Worm (Caenorhabditis elegans) whole organism, L1 larva: ENCODE data around the gene F28H7.3.

Experiments
- C04F5.9 ChIP-seq: sonication (generic microtip); optimal IDR thresholded peaks from 2 replicates; lab custom pipeline; 2016; ENCODE audit warnings: missing genetic modification characterization, missing compliant biosample characterization
- C16A3.4 ChIP-seq: fragments of 150-350 bp; optimal IDR thresholded peaks from 2 replicates; lab custom pipeline; 2014; ENCODE audit warnings: missing biosample characterization, missing genetic modification characterization
- F16B12.6 ChIP-seq: fragments of 150-350 bp; optimal IDR thresholded peaks from 2 replicates; lab custom pipeline; 2014; ENCODE audit warnings: missing biosample characterization, missing genetic modification characterization
- Y116A8C.19 ChIP-seq: sonication (generic microtip); optimal IDR thresholded peaks from 2 replicates; lab custom pipeline; 2016; ENCODE audit warnings: missing compliant biosample characterization, missing genetic modification characterization, borderline replicate concordance
- blmp-1 ChIP-seq: fragments of 150-350 bp; optimal IDR thresholded peaks from 2 replicates; lab custom pipeline; 2014; ENCODE audit warnings: missing biosample characterization, missing genetic modification characterization
- ceh-63 ChIP-seq: fragments of 200-800 bp; sonication (Bioruptor generic); optimal IDR thresholded peaks from 2 replicates; lab custom pipeline; 2018; ENCODE audit warnings: mild to moderate bottlenecking, missing genetic modification characterization, missing compliant biosample characterization
- ceh-82 ChIP-seq, 3 experiments: fragments of 150-350 bp in 1 of 3; sonication (generic microtip) in 2 of 3; optimal IDR thresholded peaks; 2 replicates each; lab custom pipeline; 2014 to 2017; ENCODE audit warnings: missing biosample characterization in 3 of 3, missing genetic modification characterization in 3 of 3
- ces-1 ChIP-seq: fragments of 150-350 bp; optimal IDR thresholded peaks from 2 replicates; lab custom pipeline; 2014; ENCODE audit warnings: missing biosample characterization, missing genetic modification reagents, missing genetic modification characterization
- efl-1 ChIP-seq, 4 experiments: fragments of 150-350 bp; optimal IDR thresholded peaks in 3 of 4; peaks in 1 of 4; 1 replicate in 1 of 4; 2 replicates in 3 of 4; lab custom pipeline; 2014; ENCODE audit warnings: missing biosample characterization in 2 of 4, missing genetic modification characterization in 2 of 4, missing genetic modification reagents in 2 of 4
- egl-13 ChIP-seq: sonication (generic microtip); optimal IDR thresholded peaks from 2 replicates; lab custom pipeline; 2016; ENCODE audit warnings: missing genotype, missing genetic modification reagents, missing genetic modification characterization, missing compliant biosample characterization
- fkh-10 ChIP-seq: sonication (generic microtip); optimal IDR thresholded peaks from 2 replicates; lab custom pipeline; 2017; ENCODE audit warnings: missing biosample characterization, missing genetic modification reagents, missing genetic modification characterization
- fkh-4 ChIP-seq: sonication (generic microtip); optimal IDR thresholded peaks from 2 replicates; lab custom pipeline; 2016; ENCODE audit warnings: missing compliant biosample characterization, missing genetic modification characterization, borderline replicate concordance
- grh-1 ChIP-seq: fragments of 200-800 bp; sonication (Bioruptor generic); IDR thresholded peaks from 2 replicates; pipeline ENCODE4 v1.3.6; 2022; ENCODE audit warnings: missing genetic modification reagents, missing genetic modification characterization, missing compliant biosample characterization
- hlh-4 ChIP-seq: sonication (generic microtip); optimal IDR thresholded peaks from 2 replicates; lab custom pipeline; 2016; ENCODE audit warnings: mild to moderate bottlenecking, missing genetic modification characterization, missing compliant biosample characterization
- irx-1 ChIP-seq: sonication (generic microtip); optimal IDR thresholded peaks from 2 replicates; lab custom pipeline; 2016; ENCODE audit warnings: missing genetic modification characterization, missing compliant biosample characterization
- jun-1 ChIP-seq: fragments of 150-350 bp; optimal IDR thresholded peaks from 2 replicates; lab custom pipeline; 2014; ENCODE audit warnings: missing biosample characterization, missing genetic modification reagents, missing genetic modification characterization
- lin-13 ChIP-seq: fragments of 150-350 bp; optimal IDR thresholded peaks from 2 replicates; lab custom pipeline; 2014; ENCODE audit warnings: missing biosample characterization, missing genetic modification reagents, missing genetic modification characterization
- lin-14 ChIP-seq: fragments of 200-800 bp; sonication (Bioruptor generic); optimal IDR thresholded peaks from 2 replicates; lab custom pipeline; 2018; ENCODE audit warnings: mild to moderate bottlenecking, missing genetic modification characterization, moderate library complexity, missing compliant biosample characterization
- lin-35 ChIP-seq, 2 experiments: fragments of 150-350 bp; optimal IDR thresholded peaks; 2 replicates each; lab custom pipeline; 2014; ENCODE audit warnings: missing biosample characterization in 2 of 2, missing genetic modification characterization in 2 of 2, missing genetic modification reagents in 2 of 2
- lin-39 ChIP-seq: fragments of 150-350 bp; optimal IDR thresholded peaks from 2 replicates; lab custom pipeline; 2014; ENCODE audit warnings: missing biosample characterization, missing genetic modification reagents, missing genetic modification characterization
- lsy-2 ChIP-seq, 2 experiments: fragments of 150-350 bp; optimal IDR thresholded peaks; 2 replicates each; lab custom pipeline; 2014; ENCODE audit warnings: missing biosample characterization in 2 of 2, missing genetic modification characterization in 2 of 2
- mdl-1 ChIP-seq, 2 experiments: fragments of 150-350 bp; optimal IDR thresholded peaks; 2 replicates each; lab custom pipeline; 2014 to 2017; ENCODE audit warnings: missing biosample characterization in 2 of 2, missing genetic modification characterization in 2 of 2, inconsistent platforms in 1 of 2
- nhr-11 ChIP-seq: fragments of 150-350 bp; optimal IDR thresholded peaks from 2 replicates; lab custom pipeline; 2014; ENCODE audit warnings: missing biosample characterization, missing genetic modification characterization
- nhr-12 ChIP-seq: sonication (generic microtip); optimal IDR thresholded peaks from 2 replicates; lab custom pipeline; 2017; ENCODE audit warnings: missing biosample characterization, missing genetic modification characterization
- nhr-19 ChIP-seq: fragments of 200-800 bp; sonication (Bioruptor generic); conservative IDR thresholded peaks from 2 replicates; pipeline ENCODE4 v1.3.6; 2022; ENCODE audit warnings: missing genetic modification characterization, missing compliant biosample characterization
- nhr-20 ChIP-seq: sonication (generic microtip); optimal IDR thresholded peaks from 2 replicates; lab custom pipeline; 2016; ENCODE audit warnings: mild to moderate bottlenecking, missing genetic modification characterization, missing compliant biosample characterization
- nhr-28 ChIP-seq: fragments of 150-350 bp; optimal IDR thresholded peaks from 2 replicates; lab custom pipeline; 2014; ENCODE audit warnings: missing biosample characterization, missing genetic modification characterization
- nhr-71 ChIP-seq: sonication (generic microtip); optimal IDR thresholded peaks from 2 replicates; lab custom pipeline; 2016; ENCODE audit warnings: mild to moderate bottlenecking, missing genetic modification characterization, moderate library complexity, missing compliant biosample characterization
- nhr-77 ChIP-seq: fragments of 150-350 bp; optimal IDR thresholded peaks from 2 replicates; lab custom pipeline; 2014; ENCODE audit warnings: missing biosample characterization, missing genetic modification characterization
- nhr-84 ChIP-seq: sonication (generic microtip); optimal IDR thresholded peaks from 2 replicates; lab custom pipeline; 2017; ENCODE audit warnings: missing biosample characterization, missing genetic modification characterization
- nhr-85 ChIP-seq: sonication (generic microtip); peaks from one replicate; lab custom pipeline; 2016; ENCODE audit warnings: missing genetic modification characterization, inconsistent platforms, missing compliant biosample characterization
- nhr-90 ChIP-seq: sonication (generic microtip); optimal IDR thresholded peaks from 2 replicates; lab custom pipeline; 2016; ENCODE audit warnings: mild to moderate bottlenecking, missing genetic modification characterization, missing compliant biosample characterization; ENCODE audit not compliant: poor library complexity
- pag-3 ChIP-seq: sonication (generic microtip); optimal IDR thresholded peaks from 2 replicates; lab custom pipeline; 2017; ENCODE audit warnings: missing genetic modification characterization, mild to moderate bottlenecking, missing compliant biosample characterization, antibody characterized with exemption, borderline replicate concordance; ENCODE audit not compliant: insufficient read depth
- skn-1 ChIP-seq: fragments of 150-350 bp; optimal IDR thresholded peaks from 2 replicates; lab custom pipeline; 2014; ENCODE audit warnings: missing biosample characterization, missing genetic modification characterization
- sptf-1 ChIP-seq: fragments of 150-350 bp; optimal IDR thresholded peaks from 2 replicates; lab custom pipeline; 2014; ENCODE audit warnings: missing biosample characterization, missing genetic modification characterization
- swsn-7 ChIP-seq: sonication (generic microtip); optimal IDR thresholded peaks from 2 replicates; lab custom pipeline; 2016; ENCODE audit warnings: missing genetic modification characterization, missing compliant biosample characterization
- tbx-2 ChIP-seq: sonication (generic microtip); optimal IDR thresholded peaks from 2 replicates; lab custom pipeline; 2016; ENCODE audit warnings: missing genetic modification characterization, missing compliant biosample characterization
- tlp-1 ChIP-seq: fragments of 150-350 bp; optimal IDR thresholded peaks from 2 replicates; lab custom pipeline; 2014; ENCODE audit warnings: missing biosample characterization, missing genetic modification characterization
- unc-30 ChIP-seq: sonication (generic microtip); optimal IDR thresholded peaks from 2 replicates; lab custom pipeline; 2017; ENCODE audit warnings: missing biosample characterization, missing genetic modification characterization
- unc-62 ChIP-seq: fragments of 150-350 bp; optimal IDR thresholded peaks from 2 replicates; lab custom pipeline; 2014; ENCODE audit warnings: missing biosample characterization, missing genetic modification reagents, missing genetic modification characterization
- unc-86 ChIP-seq: sonication (generic microtip); optimal IDR thresholded peaks from 2 replicates; lab custom pipeline; 2016; ENCODE audit warnings: missing genetic modification characterization, missing compliant biosample characterization
- unc-98 ChIP-seq: fragments of 200-800 bp; sonication (Bioruptor generic); IDR thresholded peaks from 2 replicates; pipeline ENCODE4 v1.3.6; 2022; ENCODE audit warnings: missing genetic modification characterization, missing compliant biosample characterization
- xbp-1 ChIP-seq: sonication (generic microtip); optimal IDR thresholded peaks from 2 replicates; lab custom pipeline; 2016; ENCODE audit warnings: missing genetic modification characterization, missing compliant biosample characterization
- zag-1 ChIP-seq: fragments of 150-350 bp; optimal IDR thresholded peaks from 2 replicates; lab custom pipeline; 2014; ENCODE audit warnings: missing biosample characterization, missing genetic modification characterization
- zip-4 ChIP-seq: fragments of 200-800 bp; sonication (Bioruptor generic); optimal IDR thresholded peaks from 2 replicates; lab custom pipeline; 2018; ENCODE audit warnings: mild to moderate bottlenecking, missing genetic modification characterization, moderate library complexity, missing compliant biosample characterization

Gene F28H7.3

DNA sequence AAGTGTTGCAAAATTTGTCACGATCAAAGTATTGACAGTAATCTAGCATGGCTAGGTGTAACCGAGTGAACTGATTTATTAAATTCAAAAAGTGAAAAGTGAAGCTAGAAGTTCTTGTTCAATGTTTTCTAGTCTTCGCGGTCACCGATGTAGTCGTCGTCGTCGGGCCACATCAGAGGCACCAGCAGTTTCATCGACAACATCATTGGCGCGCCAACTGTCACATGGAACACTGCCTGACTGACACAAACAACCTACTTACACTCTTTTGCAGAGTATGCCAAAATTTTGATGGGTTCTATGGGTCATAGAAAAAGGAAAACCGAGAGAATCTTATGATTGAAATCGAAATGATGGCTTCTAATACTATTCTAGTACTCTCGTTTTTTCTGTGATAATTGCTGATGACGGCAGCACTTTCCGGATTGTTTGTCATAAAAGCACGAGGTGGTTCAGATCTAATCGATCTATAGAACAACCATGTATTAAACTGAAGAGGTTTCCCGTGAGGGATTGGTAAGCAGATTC, 25.1 kb downstream of the F28H7.3 start (continued):
- TF ChIP-seq C16A3.4 (no peak), nhr-28 (tag; lab: Kevin White, UChicago) (no peak), zag-1 (no peak), grh-1 (GFP tag; lab: Robert Waterston, UW) (no peak), nhr-12 (tag; lab: Kevin White, UChicago) (no peak), lin-35 (GFP tag; optimal IDR thresholded peaks at IDR 0.05; lab: Kevin White, UChicago) (peak in 1 of 2 experiments; percentile 31), nhr-19 (GFP tag; lab: Robert Waterston, UW) (no peak), nhr-11 (no peak), swsn-7 (tag; lab: Kevin White, UChicago) (no peak), unc-98 (GFP tag; lab: Robert Waterston, UW) (no peak), nhr-84 (no peak), ceh-63 (GFP tag; lab: Kevin White, UChicago) (no peak), egl-13 (tag; lab: Kevin White, UChicago) (no peak), hlh-4 (no peak), lin-14 (GFP tag; lab: Kevin White, UChicago) (peak; percentile 10), lin-39 (tag; lab: Kevin White, UChicago) (no peak)

DNA sequence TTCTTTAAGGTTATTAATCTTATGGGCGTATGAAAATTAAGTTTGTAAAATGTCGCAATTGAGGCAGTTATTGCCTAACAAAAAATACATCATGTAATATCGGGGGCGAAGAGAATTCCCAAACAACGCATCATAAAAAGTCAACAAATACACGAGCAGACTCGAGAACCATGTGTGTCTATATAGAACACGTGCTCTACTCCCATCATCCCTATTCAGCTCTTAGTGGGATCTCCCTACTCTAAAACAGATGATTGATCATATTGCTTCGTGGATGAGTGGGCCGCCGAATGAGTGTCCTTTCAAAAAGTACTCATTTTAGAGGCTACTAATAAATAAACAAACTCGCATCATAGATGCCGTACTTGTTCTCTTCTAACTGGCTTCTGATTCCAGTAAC, 26.1 kb downstream of the F28H7.3 start:
- TF ChIP-seq nhr-71 (tag; lab: Kevin White, UChicago) (peak; percentile 12), C04F5.9 (tag; lab: Kevin White, UChicago) (no peak), tbx-2 (tag; lab: Kevin White, UChicago) (peak; percentile 44), unc-86 (tag; lab: Kevin White, UChicago) (peak; percentile 17), lin-14 (GFP tag; lab: Kevin White, UChicago) (peak; percentile 25), unc-30 (tag; lab: Kevin White, UChicago) (no peak), zip-4 (GFP tag; lab: Kevin White, UChicago) (no peak)

DNA sequence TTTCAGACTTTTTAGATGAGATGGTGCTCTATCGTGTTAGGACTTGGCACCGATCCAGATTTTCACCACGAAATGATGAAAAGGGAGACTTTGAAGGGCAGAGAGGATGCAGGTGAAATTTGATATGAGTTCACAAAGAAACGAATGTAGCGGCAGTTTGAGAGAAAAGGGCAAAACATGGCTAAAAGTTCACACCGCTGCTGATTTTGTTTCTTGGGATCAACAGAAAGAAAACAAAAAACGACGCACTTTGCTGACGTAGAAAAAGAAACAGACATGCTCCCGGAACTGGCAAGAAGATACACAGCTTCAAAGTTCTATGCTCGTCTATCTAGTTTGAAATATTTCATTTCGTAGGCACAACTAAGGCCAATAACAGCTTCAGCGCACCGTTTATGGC, 27.0 kb downstream of the F28H7.3 start:
- TF ChIP-seq nhr-19 (GFP tag; lab: Robert Waterston, UW), result no peak
- no peak for TF ChIP-seq lin-13 (GFP tag; lab: Kevin White, UChicago)
- peak; percentile 22 for TF ChIP-seq nhr-71 (tag; lab: Kevin White, UChicago)
- TF ChIP-seq grh-1 (GFP tag; lab: Robert Waterston, UW), result no peak
- no peak for TF ChIP-seq xbp-1 (tag; lab: Kevin White, UChicago)
- no peak for TF ChIP-seq unc-30 (tag; lab: Kevin White, UChicago)
- TF ChIP-seq nhr-20 (tag; lab: Kevin White, UChicago), result no peak
- no peak for TF ChIP-seq nhr-28 (tag; lab: Kevin White, UChicago)
- no peak for TF ChIP-seq Y116A8C.19 (tag; lab: Kevin White, UChicago)
- TF ChIP-seq irx-1 (tag; lab: Kevin White, UChicago), result no peak
- TF ChIP-seq fkh-10 (GFP tag; lab: Kevin White, UChicago), result no peak
- TF ChIP-seq tlp-1, result no peak
- no peak for TF ChIP-seq unc-98 (GFP tag; lab: Robert Waterston, UW)
- TF ChIP-seq nhr-11, result no peak
- no peak for TF ChIP-seq pag-3 (tag; lab: Kevin White, UChicago)
- TF ChIP-seq ceh-82 (tag; optimal IDR thresholded peaks at IDR 0.05; lab: Kevin White, UChicago), result no peak
- TF ChIP-seq nhr-77 (tag; lab: Kevin White, UChicago), result no peak
- TF ChIP-seq efl-1 (optimal IDR thresholded peaks at IDR 0.05; lab: Kevin White, UChicago), result no peak
- peak in 1 of 2 experiments; percentile 49 for TF ChIP-seq efl-1 (GFP tag; optimal IDR thresholded peaks at IDR 0.05 in 1 of 2; lab: Kevin White, UChicago)
- TF ChIP-seq F16B12.6 (tag; lab: Kevin White, UChicago), result no peak
- TF ChIP-seq nhr-90 (tag; lab: Kevin White, UChicago), result no peak
- TF ChIP-seq hlh-4, result peak; percentile 36

DNA sequence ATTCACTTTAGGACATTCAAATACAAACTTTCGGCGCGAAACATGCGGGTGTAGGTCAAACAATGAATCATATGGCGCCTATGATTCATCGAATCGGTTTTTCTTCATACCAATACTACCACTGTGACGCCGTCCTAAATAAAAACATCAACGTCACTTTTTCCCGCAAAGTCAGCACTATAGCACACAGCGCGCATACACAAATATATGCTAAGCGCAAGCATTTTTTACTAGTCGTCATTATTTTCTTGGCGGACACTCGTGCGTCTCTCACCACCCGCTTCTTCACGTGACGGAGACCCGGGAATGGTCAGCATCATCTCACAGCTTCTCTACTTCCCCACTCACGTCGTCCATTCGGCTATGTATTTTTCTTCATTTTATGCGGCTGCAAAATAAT, 27.4 kb downstream of the F28H7.3 start:
- peak; percentile 48 for TF ChIP-seq jun-1 (tag; lab: Kevin White, UChicago)
- peak; percentile 46 for TF ChIP-seq blmp-1 (tag; lab: Kevin White, UChicago)
- TF ChIP-seq nhr-71 (tag; lab: Kevin White, UChicago), result peak; percentile 57
- no peak for TF ChIP-seq nhr-20 (tag; lab: Kevin White, UChicago)
- TF ChIP-seq skn-1 (tag; lab: Kevin White, UChicago), result peak; percentile 51
- no peak for TF ChIP-seq unc-62 (GFP tag; lab: Kevin White, UChicago)
- TF ChIP-seq nhr-85 (tag; lab: Kevin White, UChicago), result peak; percentile 53
- TF ChIP-seq ces-1 (GFP tag; lab: Kevin White, UChicago), result no peak
- no peak for TF ChIP-seq fkh-4 (tag; lab: Kevin White, UChicago)
- no peak for TF ChIP-seq tbx-2 (tag; lab: Kevin White, UChicago)
- TF ChIP-seq sptf-1, result no peak
- peak; percentile 25 for TF ChIP-seq unc-86 (tag; lab: Kevin White, UChicago)
- TF ChIP-seq lsy-2 (tag; optimal IDR thresholded peaks at IDR 0.05; lab: Kevin White, UChicago), result peak in 1 of 2 experiments; percentile 30
- peak in 1 of 2 experiments; percentile 58 for TF ChIP-seq mdl-1 (tag; optimal IDR thresholded peaks at IDR 0.05; lab: Kevin White, UChicago)
- TF ChIP-seq efl-1 (optimal IDR thresholded peaks at IDR 0.05; lab: Kevin White, UChicago), result no peak
- no peak for TF ChIP-seq efl-1 (GFP tag; optimal IDR thresholded peaks at IDR 0.05 in 1 of 2; lab: Kevin White, UChicago)
- TF ChIP-seq egl-13 (tag; lab: Kevin White, UChicago), result peak; percentile 27
- no peak for TF ChIP-seq nhr-90 (tag; lab: Kevin White, UChicago)
- no peak for TF ChIP-seq lin-13 (GFP tag; lab: Kevin White, UChicago)
